Worm (Caenorhabditis elegans): ENCODE results near the gene F59A6.2.

F59A6.2 gene

DNA sequence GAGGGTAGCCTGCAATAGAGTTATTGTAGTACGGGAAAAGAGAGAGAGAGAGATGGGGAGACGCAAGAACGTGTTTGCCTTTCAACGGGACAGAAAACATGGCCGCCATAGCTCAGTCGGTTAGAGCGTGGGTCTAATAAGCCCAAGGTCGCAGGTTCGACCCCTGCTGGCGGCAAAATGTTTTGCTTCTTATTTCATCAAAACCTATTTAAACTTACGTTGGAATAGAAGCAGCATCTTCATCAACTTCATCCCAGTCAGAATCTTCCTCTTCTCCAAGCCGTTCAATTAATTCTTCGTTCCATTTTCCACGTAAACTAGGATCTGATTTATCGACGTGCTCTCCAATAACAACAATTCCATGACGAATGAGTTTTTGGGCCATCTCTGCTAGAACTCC is 18.2 kb downstream of the F59A6.2 start (continued):
- no peak for TF ChIP-seq dmd-4 (tag; optimal IDR thresholded peaks at IDR 0.05)
- peak; percentile 32 for TF ChIP-seq egl-27 (tag; optimal IDR thresholded peaks at IDR 0.05)
- TF ChIP-seq lin-13 (GFP tag; optimal IDR thresholded peaks at IDR 0.05) = peak; percentile 13
- peak; percentile 50 for TF ChIP-seq sma-3 (GFP tag; optimal IDR thresholded peaks at IDR 0.05)
- peak; percentile 81 for TF ChIP-seq nhr-129 (tag; optimal IDR thresholded peaks at IDR 0.05)
- no peak for TF ChIP-seq nhr-77 (tag; optimal IDR thresholded peaks at IDR 0.05)
- peak; percentile 1 for TF ChIP-seq nhr-25 (tag; optimal IDR thresholded peaks at IDR 0.05)
- TF ChIP-seq unc-62 (GFP tag; optimal IDR thresholded peaks at IDR 0.05) = no peak

DNA sequence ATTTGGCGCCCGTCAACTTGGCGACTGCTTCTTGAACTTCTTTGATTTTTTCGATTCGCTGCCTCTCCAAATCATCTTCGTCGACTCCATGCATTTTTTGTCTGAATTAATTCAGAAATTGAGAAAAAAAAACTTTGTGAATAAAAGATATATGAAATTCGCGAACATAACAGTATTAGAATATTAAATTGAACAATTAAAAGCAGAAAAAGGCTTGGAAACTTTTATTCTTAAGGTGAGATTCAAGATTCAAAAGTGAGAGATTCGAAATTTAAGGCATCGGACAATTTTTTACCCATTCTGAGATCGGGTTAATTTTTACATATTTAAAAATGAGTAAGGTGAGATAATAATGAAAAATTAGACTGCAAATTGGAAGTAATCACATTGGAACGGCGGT is 19.4 kb downstream of the F59A6.2 start, which contains the start of gene F33G12.3:
F33G12.3 (minus strand) TSS at position 101 of the 400 bp plus-strand sequence.
- TF ChIP-seq nhr-21 (tag; optimal IDR thresholded peaks at IDR 0.05) (no peak), nhr-11 (tag; optimal IDR thresholded peaks at IDR 0.05) (no peak), sem-4 (tag; optimal IDR thresholded peaks at IDR 0.05) (no peak), nhr-12 (tag; optimal IDR thresholded peaks at IDR 0.05) (no peak)

DNA sequence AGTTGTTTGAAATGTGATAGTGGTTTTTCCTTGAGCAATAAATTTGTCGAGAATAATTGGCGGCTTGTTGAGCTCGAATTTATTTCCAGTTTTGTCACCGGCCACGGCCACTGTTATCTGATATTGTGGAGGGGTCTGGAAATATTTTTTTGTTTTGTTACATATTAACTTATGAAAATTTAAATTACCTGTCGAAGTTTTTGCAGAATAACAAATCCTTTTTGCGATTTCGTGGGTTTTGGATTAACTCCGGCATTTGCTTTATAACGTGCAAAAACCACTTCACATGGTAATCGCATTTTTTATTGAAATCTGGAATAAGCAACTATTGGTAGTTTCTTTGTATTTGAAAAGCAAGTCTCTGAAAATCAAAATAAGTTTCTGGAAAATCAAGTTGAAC is 21.6 kb downstream of the F59A6.2 start, which contains the start of gene lrr-1:
lrr-1 (minus strand) TSS at position 312 of the 400 bp plus-strand sequence.
- TF ChIP-seq snpc-4 (tag; optimal IDR thresholded peaks at IDR 0.05) (no peak), R02D3.7 (tag; optimal IDR thresholded peaks at IDR 0.05) (no peak), skn-1 (tag; optimal IDR thresholded peaks at IDR 0.05) (no peak), gmeb-1 (tag; optimal IDR thresholded peaks at IDR 0.05) (no peak), nhr-25 (tag; optimal IDR thresholded peaks at IDR 0.05) (no peak), crh-2 (tag; optimal IDR thresholded peaks at IDR 0.05) (no peak)

DNA sequence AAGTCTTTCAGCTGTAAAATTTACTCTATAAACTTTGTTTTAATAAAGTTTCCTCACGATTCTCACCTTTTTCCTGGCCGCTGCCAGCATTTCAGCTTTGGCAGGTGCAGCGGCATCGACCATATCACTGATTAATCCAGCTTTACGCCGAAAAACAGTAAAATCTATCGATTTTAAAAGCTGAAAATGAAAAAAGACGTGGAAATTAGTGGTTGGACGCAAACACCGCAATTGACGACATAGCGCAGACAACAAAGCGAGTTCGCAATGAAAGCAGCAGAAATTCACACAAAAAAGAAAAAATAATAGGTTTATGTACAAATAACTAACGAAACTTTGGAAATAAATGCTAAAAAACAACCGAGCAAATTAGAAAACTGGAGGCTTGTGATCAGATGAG is 25.4 kb downstream of the F59A6.2 start, which contains the start of gene golg-2:
golg-2 (minus strand) TSS at position 180 of the 400 bp plus-strand sequence.
- TF ChIP-seq unc-55 (GFP tag; optimal IDR thresholded peaks at IDR 0.05) (peak; percentile 13), lsy-2 (tag; optimal IDR thresholded peaks at IDR 0.05) (peak in 1 of 2 experiments; percentile 50), nhr-25 (tag; optimal IDR thresholded peaks at IDR 0.05) (no peak), lin-11 (tag; optimal IDR thresholded peaks at IDR 0.05) (no peak), C34F6.9 (tag; optimal IDR thresholded peaks at IDR 0.05) (peak; percentile 28), nhr-129 (tag; optimal IDR thresholded peaks at IDR 0.05) (peak; percentile 19), crh-2 (tag; optimal IDR thresholded peaks at IDR 0.05) (peak; percentile 34), skn-1 (tag; optimal IDR thresholded peaks at IDR 0.05) (no peak)

DNA sequence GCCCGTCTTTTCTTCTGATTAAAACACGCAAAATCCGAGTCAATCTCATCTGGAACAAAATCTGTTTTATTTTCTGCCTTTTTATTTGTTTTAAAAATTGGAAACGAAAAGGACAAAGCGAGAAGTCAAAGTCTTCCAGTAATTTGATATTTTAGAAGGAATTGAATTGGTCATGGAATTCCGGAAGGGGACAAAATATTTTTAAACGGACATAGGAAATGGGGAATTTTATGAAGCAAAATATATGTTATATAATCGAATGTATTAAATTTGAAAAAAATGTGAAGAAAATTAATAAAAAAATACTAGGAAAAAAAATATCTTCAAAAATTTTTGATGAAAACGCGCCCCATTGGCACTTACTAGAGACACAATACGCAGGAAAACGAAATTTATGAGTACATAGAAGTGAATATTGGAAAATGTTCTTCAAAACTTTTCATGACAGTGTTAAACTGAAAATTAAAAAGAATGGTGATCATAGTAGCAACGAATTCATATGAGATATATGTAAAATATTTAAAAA is 26.2 kb downstream of the F59A6.2 start, which contains the start of gene F33G12.7:
F33G12.7 (minus strand) TSS at position 51 of the 526 bp plus-strand sequence.
- peak; percentile 5 for TF ChIP-seq C34F6.9 (tag; optimal IDR thresholded peaks at IDR 0.05)
- no peak for TF ChIP-seq mbf-1 (tag; optimal IDR thresholded peaks at IDR 0.05)
- no peak for TF ChIP-seq lin-11 (tag; optimal IDR thresholded peaks at IDR 0.05)
- no peak for TF ChIP-seq blmp-1 (tag; optimal IDR thresholded peaks at IDR 0.05; ENCODE audit: insufficient read depth)
- TF ChIP-seq gmeb-1 (tag; optimal IDR thresholded peaks at IDR 0.05) = no peak
- no peak for TF ChIP-seq R02D3.7 (tag; optimal IDR thresholded peaks at IDR 0.05)
- no peak for TF ChIP-seq egl-27 (tag; optimal IDR thresholded peaks at IDR 0.05)
- no peak for TF ChIP-seq ZK546.5 (tag; optimal IDR thresholded peaks at IDR 0.05)
- no peak for TF ChIP-seq F13H6.1 (tag; optimal IDR thresholded peaks at IDR 0.05)
- TF ChIP-seq skn-1 (tag; optimal IDR thresholded peaks at IDR 0.05) = no peak
- TF ChIP-seq sma-9 (GFP tag; optimal IDR thresholded peaks at IDR 0.05) = no peak
- TF ChIP-seq sma-9 (tag; optimal IDR thresholded peaks at IDR 0.05) = no peak
- no peak for TF ChIP-seq nhr-25 (tag; optimal IDR thresholded peaks at IDR 0.05)
- TF ChIP-seq nhr-129 (tag; optimal IDR thresholded peaks at IDR 0.05) = no peak
- TF ChIP-seq crh-2 (tag; optimal IDR thresholded peaks at IDR 0.05) = no peak
- no peak for TF ChIP-seq nhr-77 (tag; optimal IDR thresholded peaks at IDR 0.05)
- TF ChIP-seq nhr-23 (tag; optimal IDR thresholded peaks at IDR 0.05) = no peak
- no peak for TF ChIP-seq aly-2 (tag; optimal IDR thresholded peaks at IDR 0.05)
- TF ChIP-seq unc-55 (GFP tag; optimal IDR thresholded peaks at IDR 0.05) = peak; percentile 15
- no peak for TF ChIP-seq ceh-16 (tag; optimal IDR thresholded peaks at IDR 0.05)
- TF ChIP-seq ztf-11 (tag; optimal IDR thresholded peaks at IDR 0.05) = no peak
- TF ChIP-seq nhr-12 (tag; optimal IDR thresholded peaks at IDR 0.05) = no peak
- no peak for TF ChIP-seq ztf-4 (tag; optimal IDR thresholded peaks at IDR 0.05)
- TF ChIP-seq zag-1 (tag; optimal IDR thresholded peaks at IDR 0.05) = no peak
- peak in 1 of 2 experiments; percentile 7 for TF ChIP-seq lsy-2 (tag; optimal IDR thresholded peaks at IDR 0.05)
- no peak for TF ChIP-seq nhr-21 (tag; optimal IDR thresholded peaks at IDR 0.05)
- no peak for TF ChIP-seq ceh-82 (tag; optimal IDR thresholded peaks at IDR 0.05)
